Fruit fly (Drosophila melanogaster): ENCODE measurements around the gene CG10650.

The CG10650 gene

dm6 chr2L:19026491-19027197 is 30.9 kb upstream of the CG10650 start (continued):
- TF ChIP-seq kay (GFP tag; optimal IDR thresholded peaks at IDR 0.05): no peak
- peak; percentile 65 for TF ChIP-seq org-1 (GFP tag; optimal IDR thresholded peaks at IDR 0.05)
- TF ChIP-seq CG30403 (GFP tag; optimal IDR thresholded peaks at IDR 0.05): peak; percentile 48
- TF ChIP-seq Nf-YC (tag; optimal IDR thresholded peaks at IDR 0.05): peak; percentile 51
- peak in 1 of 2 experiments; percentile 28 for TF ChIP-seq Eip74EF (GFP tag; optimal IDR thresholded peaks at IDR 0.05)
- peak; percentile 8 to 60 for TF ChIP-seq Hr51 (GFP tag; optimal IDR thresholded peaks at IDR 0.05)
- peak; percentile 31 for TF ChIP-seq CG12744 (GFP tag; optimal IDR thresholded peaks at IDR 0.05)
- TF ChIP-seq sens-2 (GFP tag; IDR thresholded peaks at IDR 0.05): no peak
- TF ChIP-seq tio (GFP tag; optimal IDR thresholded peaks at IDR 0.05): no peak
- TF ChIP-seq CG7372 (GFP tag; IDR thresholded peaks at IDR 0.05): peak; percentile 81
- no peak for TF ChIP-seq CG14667 (GFP tag; IDR thresholded peaks at IDR 0.05)
- TF ChIP-seq dysf (GFP tag; IDR thresholded peaks at IDR 0.05): peak; percentile 66; the same call in 2 of the 3 replicates
- peak; percentile 2 for TF ChIP-seq ash1 (GFP tag; optimal IDR thresholded peaks at IDR 0.05)
- TF ChIP-seq cg (GFP tag; optimal IDR thresholded peaks at IDR 0.05): peak; percentile 28
- no peak for TF ChIP-seq CG8359 (GFP tag; optimal IDR thresholded peaks at IDR 0.05; ENCODE audit: borderline replicate concordance)
- TF ChIP-seq bab2 (GFP tag; optimal IDR thresholded peaks at IDR 0.05): peak; percentile 27
- TF ChIP-seq NFAT (GFP tag; IDR thresholded peaks at IDR 0.05): no peak
- TF ChIP-seq az2 (GFP tag; optimal IDR thresholded peaks at IDR 0.05): no peak
- TF ChIP-seq CG16779 (GFP tag; IDR thresholded peaks at IDR 0.05): no peak
- TF ChIP-seq MTF-1 (GFP tag; optimal IDR thresholded peaks at IDR 0.05; ENCODE audit: borderline replicate concordance): no peak
- peak; percentile 34 for TF ChIP-seq pho (GFP tag; optimal IDR thresholded peaks at IDR 0.05)
- 0 out of 3 replicates have a peak, but pooled peaks have one; percentile 3 for TF ChIP-seq zen2 (GFP tag; IDR thresholded peaks at IDR 0.05; ENCODE audit: partially characterized antibody)
- peak; percentile 28 for TF ChIP-seq kah (GFP tag; optimal IDR thresholded peaks at IDR 0.05)
- TF ChIP-seq scrt (GFP tag; optimal IDR thresholded peaks at IDR 0.05): peak; percentile 64
- TF ChIP-seq stc (GFP tag; IDR thresholded peaks at IDR 0.05): peak; percentile 22; the same call in 1 of the 2 replicates
- TF ChIP-seq CG31441 (GFP tag; IDR thresholded peaks at IDR 0.05): peak; percentile 64
- peak; percentile 48 for TF ChIP-seq CG6813 (GFP tag; optimal IDR thresholded peaks at IDR 0.05)
- TF ChIP-seq CG4707 (GFP tag; optimal IDR thresholded peaks at IDR 0.05): no peak
- peak; percentile 43 for TF ChIP-seq nmo (GFP tag; optimal IDR thresholded peaks at IDR 0.05)
- TF ChIP-seq Sry-δ (GFP tag; optimal IDR thresholded peaks at IDR 0.05): no peak
- no peak for TF ChIP-seq Max (GFP tag; optimal IDR thresholded peaks at IDR 0.05)
- peak; percentile 66 for TF ChIP-seq PHDP (tag; optimal IDR thresholded peaks at IDR 0.05)
- TF ChIP-seq ken (GFP tag; IDR thresholded peaks at IDR 0.05): 0 out of 3 replicates have a peak, but pooled peaks have one; percentile 16
- peak; percentile 79 for TF ChIP-seq crol (GFP tag; IDR thresholded peaks at IDR 0.05)
- peak; percentile 33 for TF ChIP-seq Fer2 (tag; optimal IDR thresholded peaks at IDR 0.05)
- no peak for TF ChIP-seq CG2129 (GFP tag; IDR thresholded peaks at IDR 0.05; ENCODE audit: partially characterized antibody)
- peak; percentile 40 for TF ChIP-seq CG10267 (tag; optimal IDR thresholded peaks at IDR 0.05)
- peak; percentile 72 for TF ChIP-seq CG7839 (tag; optimal IDR thresholded peaks at IDR 0.05)
- peak; percentile 35 for TF ChIP-seq odd (GFP tag; optimal IDR thresholded peaks at IDR 0.05)
- TF ChIP-seq CG17829 (tag; optimal IDR thresholded peaks at IDR 0.05): peak; percentile 21
- no peak for TF ChIP-seq CG4730 (GFP tag; IDR thresholded peaks at IDR 0.05)
- TF ChIP-seq zfh2 (GFP tag; optimal IDR thresholded peaks at IDR 0.05): peak; percentile 45
- no peak; the same call in 2 of the 3 replicates for TF ChIP-seq tgo (GFP tag; IDR thresholded peaks at IDR 0.05)
- TF ChIP-seq Sox102F (GFP tag; optimal IDR thresholded peaks at IDR 0.05): peak; percentile 55
- peak; percentile 38 for TF ChIP-seq nom (GFP tag; optimal IDR thresholded peaks at IDR 0.05)
- TF ChIP-seq pb (GFP tag; optimal IDR thresholded peaks at IDR 0.05): no peak
- peak; percentile 48; the same call in 1 of the 2 replicates for TF ChIP-seq HLH3B (GFP tag; IDR thresholded peaks at IDR 0.05)
- peak; percentile 85 for TF ChIP-seq Hand (GFP tag; optimal IDR thresholded peaks at IDR 0.05)

Measured in whole organism, embryonic.